Worm (Caenorhabditis elegans) whole organism, young adult: Measurements from ENCODE around the gene Y81B9A.2.

Experiments
- B0336.3 ChIP-seq: fragments of 200-800 bp; sonication (Bioruptor generic); IDR thresholded peaks from 2 replicates; pipeline ENCODE4 v1.3.6; 2022; ENCODE audit warnings: missing genetic modification characterization, missing compliant biosample characterization
- F23B12.7 ChIP-seq: sonication (generic microtip); optimal IDR thresholded peaks from 2 replicates; lab custom pipeline; 2017; ENCODE audit warnings: missing genetic modification characterization, mild to moderate bottlenecking, missing compliant biosample characterization, antibody characterized with exemption, moderate library complexity; ENCODE audit not compliant: insufficient read depth
- F49E8.2 ChIP-seq: sonication (generic microtip); optimal IDR thresholded peaks from 3 replicates; lab custom pipeline; 2017; ENCODE audit warnings: missing genetic modification characterization, mild to moderate bottlenecking, missing compliant biosample characterization, antibody characterized with exemption, moderate library complexity; ENCODE audit not compliant: insufficient read depth
- Y67H2A.10 ChIP-seq: fragments of 200-800 bp; sonication (Bioruptor generic); conservative IDR thresholded peaks from 2 replicates; pipeline ENCODE4 v1.3.6; 2022; ENCODE audit warnings: missing genetic modification reagents, missing genetic modification characterization, missing compliant biosample characterization
- ZK185.1 ChIP-seq: sonication (generic microtip); optimal IDR thresholded peaks from 2 replicates; lab custom pipeline; 2016; ENCODE audit warnings: mild to moderate bottlenecking, missing genetic modification characterization, missing compliant biosample characterization; ENCODE audit not compliant: poor library complexity, severe bottlenecking
- ama-1 ChIP-seq, 3 experiments: fragments of 150-350 bp in 1 of 3; sonication (generic microtip) in 2 of 3; optimal IDR thresholded peaks; 2 replicates each; lab custom pipeline; 2014 to 2018; ENCODE audit warnings: missing biosample characterization in 2 of 3, missing genetic modification characterization in 2 of 3, missing genetic modification reagents in 2 of 3
- atf-7 ChIP-seq: sonication (generic microtip); optimal IDR thresholded peaks from 2 replicates; lab custom pipeline; 2017; ENCODE audit warnings: mild to moderate bottlenecking, missing genetic modification characterization, missing compliant biosample characterization
- athp-1 ChIP-seq: sonication (generic microtip); optimal IDR thresholded peaks from 2 replicates; lab custom pipeline; 2017; ENCODE audit warnings: mild to moderate bottlenecking, missing genetic modification characterization, missing compliant biosample characterization
- attf-6 ChIP-seq: fragments of 200-800 bp; sonication (Bioruptor generic); IDR thresholded peaks from 2 replicates; pipeline ENCODE4 v1.3.6; 2022; ENCODE audit warnings: missing genetic modification reagents, missing genetic modification characterization, missing compliant biosample characterization
- bed-2 ChIP-seq: fragments of 200-800 bp; sonication (Bioruptor generic); IDR thresholded peaks from 2 replicates; pipeline ENCODE4 v1.3.6; 2022; ENCODE audit warnings: missing genetic modification reagents, missing genetic modification characterization, missing compliant biosample characterization
- cebp-1 ChIP-seq, 2 experiments: fragments of 200-800 bp in 1 of 2; sonication (Bioruptor generic) in 1 of 2; sonication (generic microtip) in 1 of 2; IDR thresholded peaks in 1 of 2; optimal IDR thresholded peaks in 1 of 2; 2 replicates each; pipeline versions ENCODE4 v1.3.6 to Lab custom; 2017 to 2022; ENCODE audit warnings: missing compliant biosample characterization in 2 of 2, missing genetic modification characterization in 2 of 2, mild to moderate bottlenecking in 1 of 2, missing genetic modification reagents in 1 of 2, moderate library complexity in 1 of 2
- ceh-100 ChIP-seq: fragments of 200-800 bp; sonication (Bioruptor generic); IDR thresholded peaks from 2 replicates; pipeline ENCODE4 v1.3.6; 2022; ENCODE audit warnings: missing genetic modification reagents, missing genetic modification characterization, missing compliant biosample characterization
- chd-7 ChIP-seq: sonication (generic microtip); optimal IDR thresholded peaks from 2 replicates; lab custom pipeline; 2016; ENCODE audit warnings: mild to moderate bottlenecking, missing genetic modification characterization, moderate library complexity, missing compliant biosample characterization
- egrh-3 ChIP-seq: fragments of 200-800 bp; sonication (Bioruptor generic); IDR thresholded peaks from 2 replicates; pipeline ENCODE4 v1.3.6; 2022; ENCODE audit warnings: missing genetic modification reagents, missing genetic modification characterization, missing compliant biosample characterization
- ekl-4 ChIP-seq: fragments of 200-800 bp; sonication (Bioruptor generic); IDR thresholded peaks from 2 replicates; pipeline ENCODE4 v1.3.6; 2022; ENCODE audit warnings: missing genetic modification reagents, missing genetic modification characterization, missing compliant biosample characterization
- gei-17 ChIP-seq: fragments of 200-800 bp; sonication (Bioruptor generic); optimal IDR thresholded peaks from 2 replicates; lab custom pipeline; 2018; ENCODE audit warnings: mild to moderate bottlenecking, missing genetic modification characterization, missing compliant biosample characterization
- let-526 ChIP-seq: fragments of 200-800 bp; sonication (Bioruptor generic); IDR thresholded peaks from 2 replicates; pipeline ENCODE4 v1.3.6; 2022; ENCODE audit warnings: missing genetic modification reagents, missing genetic modification characterization, missing compliant biosample characterization
- let-607 ChIP-seq, 2 experiments: fragments of 200-800 bp in 1 of 2; sonication (Bioruptor generic) in 1 of 2; sonication (generic microtip) in 1 of 2; optimal IDR thresholded peaks; 2 replicates each; lab custom pipeline; 2016 to 2018; ENCODE audit warnings: mild to moderate bottlenecking in 2 of 2, missing compliant biosample characterization in 2 of 2, missing genetic modification characterization in 2 of 2, moderate library complexity in 2 of 2, missing genotype in 1 of 2
- lin-26 ChIP-seq: fragments of 200-800 bp; sonication (Bioruptor generic); IDR thresholded peaks from 2 replicates; pipeline ENCODE4 v1.3.6; 2022; ENCODE audit warnings: missing genetic modification reagents, missing genetic modification characterization, missing compliant biosample characterization
- lin-40 ChIP-seq: sonication (generic microtip); optimal IDR thresholded peaks from 2 replicates; lab custom pipeline; 2016; ENCODE audit warnings: missing genetic modification characterization, mild to moderate bottlenecking, missing compliant biosample characterization, missing genotype, missing genetic modification reagents
- lir-1 ChIP-seq: fragments of 200-800 bp; sonication (Bioruptor generic); conservative IDR thresholded peaks from 2 replicates; pipeline ENCODE4 v1.3.6; 2022; ENCODE audit warnings: missing genetic modification reagents, missing genetic modification characterization, missing compliant biosample characterization
- madf-6 ChIP-seq: fragments of 200-800 bp; sonication (Bioruptor generic); IDR thresholded peaks from 2 replicates; pipeline ENCODE4 v1.3.6; 2022; ENCODE audit warnings: missing genetic modification reagents, missing genetic modification characterization, missing compliant biosample characterization
- mes-4 ChIP-seq: sonication (generic microtip); optimal IDR thresholded peaks from 2 replicates; lab custom pipeline; 2016; ENCODE audit warnings: missing genotype, missing genetic modification characterization, missing compliant biosample characterization
- nfya-2 ChIP-seq: fragments of 200-800 bp; sonication (Bioruptor generic); IDR thresholded peaks from 2 replicates; pipeline ENCODE4 v1.3.6; 2022; ENCODE audit warnings: missing genetic modification reagents, missing genetic modification characterization, missing compliant biosample characterization
- nhr-80 ChIP-seq: sonication (generic microtip); optimal IDR thresholded peaks from 2 replicates; lab custom pipeline; 2016; ENCODE audit warnings: missing genetic modification characterization, missing compliant biosample characterization
- nhr-90 ChIP-seq: sonication (generic microtip); optimal IDR thresholded peaks from 2 replicates; lab custom pipeline; 2016; ENCODE audit warnings: missing genotype, mild to moderate bottlenecking, missing genetic modification characterization, missing compliant biosample characterization
- rcor-1 ChIP-seq: fragments of 200-800 bp; sonication (Bioruptor generic); IDR thresholded peaks from 2 replicates; pipeline ENCODE4 v1.3.6; 2022; ENCODE audit warnings: missing genetic modification reagents, missing genetic modification characterization, missing compliant biosample characterization
- sdz-38 ChIP-seq: sonication (generic microtip); optimal IDR thresholded peaks from 2 replicates; lab custom pipeline; 2016; ENCODE audit warnings: missing genotype, missing genetic modification characterization, missing compliant biosample characterization
- snpc-1.3 ChIP-seq: sonication (generic microtip); optimal IDR thresholded peaks from 2 replicates; lab custom pipeline; 2017; ENCODE audit warnings: missing genetic modification characterization, mild to moderate bottlenecking, missing compliant biosample characterization, antibody characterized with exemption, moderate library complexity, missing genotype, missing genetic modification reagents; ENCODE audit not compliant: insufficient read depth
- snpc-3.4 ChIP-seq: sonication (generic microtip); optimal IDR thresholded peaks from 2 replicates; lab custom pipeline; 2017; ENCODE audit warnings: missing genetic modification characterization, mild to moderate bottlenecking, missing compliant biosample characterization, antibody characterized with exemption, moderate library complexity, missing genotype, missing genetic modification reagents
- tbp1 ChIP-seq: fragments of 200-800 bp; sonication (Bioruptor generic); optimal IDR thresholded peaks from 2 replicates; lab custom pipeline; 2018; ENCODE audit warnings: mild to moderate bottlenecking, missing genetic modification characterization, missing compliant biosample characterization
- unc-62 ChIP-seq: fragments of 150-350 bp; optimal IDR thresholded peaks from 2 replicates; lab custom pipeline; 2014; ENCODE audit warnings: missing biosample characterization, missing genetic modification reagents, missing genetic modification characterization
- ztf-18 ChIP-seq: sonication (generic microtip); optimal IDR thresholded peaks from 2 replicates; lab custom pipeline; 2016; ENCODE audit warnings: missing genotype, mild to moderate bottlenecking, missing genetic modification characterization, missing compliant biosample characterization
- ztf-22 ChIP-seq: fragments of 200-800 bp; sonication (Bioruptor generic); optimal IDR thresholded peaks from 2 replicates; lab custom pipeline; 2018; ENCODE audit warnings: mild to moderate bottlenecking, missing genetic modification characterization, moderate library complexity, missing compliant biosample characterization
- ztf-26 ChIP-seq: sonication (generic microtip); optimal IDR thresholded peaks from 2 replicates; lab custom pipeline; 2017; ENCODE audit warnings: missing genetic modification characterization, missing compliant biosample characterization
- ztf-28 ChIP-seq: fragments of 200-800 bp; sonication (Bioruptor generic); IDR thresholded peaks from 2 replicates; pipeline ENCODE4 v1.3.6; 2022; ENCODE audit warnings: missing genetic modification reagents, missing genetic modification characterization, missing compliant biosample characterization
- ztf-6 ChIP-seq: fragments of 200-800 bp; sonication (Bioruptor generic); IDR thresholded peaks from 2 replicates; pipeline ENCODE4 v1.3.6; 2022; ENCODE audit warnings: missing genetic modification reagents, missing genetic modification characterization, missing compliant biosample characterization

Gene Y81B9A.2

ce11 chrX:9206731-9207130, 22.8 kb downstream of the Y81B9A.2 start:
- TF ChIP-seq mes-4 (tag; lab: Kevin White, UChicago) (no peak), athp-1 (no peak), madf-6 (GFP tag; lab: Robert Waterston, UW) (no peak)

DNA sequence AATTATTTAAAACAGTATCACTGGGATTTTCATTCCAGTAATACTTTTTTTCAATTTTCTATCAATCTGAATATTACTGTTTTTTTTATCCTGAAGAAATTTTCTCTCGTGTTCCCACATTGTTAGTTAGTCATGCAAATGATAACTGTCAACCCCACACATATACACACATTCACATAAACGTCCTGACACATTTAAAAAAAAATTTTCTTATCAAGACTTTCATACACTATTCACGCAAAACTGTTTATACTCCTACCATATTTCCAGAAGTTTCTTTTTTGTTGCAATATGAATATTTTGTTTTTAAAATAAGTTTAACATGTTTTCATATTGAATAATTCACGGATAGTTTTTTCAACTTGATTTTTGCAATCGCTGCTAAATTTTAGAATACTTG, 24.6 kb downstream of the Y81B9A.2 start:
- TF ChIP-seq nhr-80, result peak; percentile 30
- TF ChIP-seq ceh-100 (GFP tag; lab: Robert Waterston, UW), result no peak

ce11 chrX:9208933-9209332, 25.0 kb downstream of the Y81B9A.2 start:
- TF ChIP-seq gei-17 (GFP tag; lab: Kevin White, UChicago) (no peak), ztf-6 (GFP tag; lab: Robert Waterston, UW) (no peak), ceh-100 (GFP tag; lab: Robert Waterston, UW) (no peak), bed-2 (GFP tag; lab: Robert Waterston, UW) (no peak), attf-6 (GFP tag; lab: Robert Waterston, UW) (no peak), ekl-4 (GFP tag; lab: Robert Waterston, UW) (no peak), rcor-1 (GFP tag; lab: Robert Waterston, UW) (no peak), chd-7 (tag; lab: Kevin White, UChicago) (no peak), egrh-3 (GFP tag; lab: Robert Waterston, UW) (no peak), tbp1 (GFP tag; lab: Kevin White, UChicago) (no peak), nhr-90 (tag; lab: Kevin White, UChicago) (no peak), ZK185.1 (no peak), ama-1 (optimal IDR thresholded peaks at IDR 0.05; lab: Kevin White, UChicago) (no peak), ama-1 (GFP tag; optimal IDR thresholded peaks at IDR 0.05; lab: Kevin White, UChicago) (no peak), ztf-28 (GFP tag; lab: Robert Waterston, UW) (no peak), sdz-38 (no peak)

DNA sequence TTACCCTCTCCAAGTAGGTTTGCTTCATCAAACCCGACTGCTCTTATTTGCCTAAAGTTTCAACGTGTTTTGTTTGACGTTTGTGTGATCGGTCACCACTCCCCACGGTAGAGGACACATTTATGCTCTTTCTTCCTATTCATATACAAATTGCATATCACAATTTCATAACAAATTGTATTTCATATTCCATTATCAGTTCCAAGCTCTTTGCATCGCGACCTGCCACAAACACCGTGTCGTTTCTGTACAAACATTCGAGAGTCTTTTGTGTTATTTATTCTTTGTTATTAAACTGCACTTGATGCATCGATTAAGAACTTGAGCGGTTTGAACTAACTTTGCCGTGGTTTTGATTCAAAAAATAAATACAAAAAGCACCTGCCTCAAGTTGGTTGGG, 26.1 kb downstream of the Y81B9A.2 start:
- TF ChIP-seq ztf-6 (GFP tag; lab: Robert Waterston, UW), result no peak
- TF ChIP-seq nhr-80, result peak; percentile 73
- no peak for TF ChIP-seq snpc-1.3 (tag; lab: Kevin White, UChicago)
- no peak for TF ChIP-seq nfya-2 (GFP tag; lab: Robert Waterston, UW)
- TF ChIP-seq snpc-3.4 (tag; lab: Kevin White, UChicago), result no peak
- TF ChIP-seq lir-1 (GFP tag; lab: Robert Waterston, UW), result no peak
- TF ChIP-seq, all 124 proteins: peak for 1

ce11 chrX:9212675-9213074, 28.7 kb downstream of the Y81B9A.2 start:
- TF ChIP-seq F49E8.2 (tag; lab: Kevin White, UChicago) (no peak), nhr-80 (peak; percentile 82), let-607 (tag; optimal IDR thresholded peaks at IDR 0.05; lab: Kevin White, UChicago) (peak; percentile 15 to 27)

DNA sequence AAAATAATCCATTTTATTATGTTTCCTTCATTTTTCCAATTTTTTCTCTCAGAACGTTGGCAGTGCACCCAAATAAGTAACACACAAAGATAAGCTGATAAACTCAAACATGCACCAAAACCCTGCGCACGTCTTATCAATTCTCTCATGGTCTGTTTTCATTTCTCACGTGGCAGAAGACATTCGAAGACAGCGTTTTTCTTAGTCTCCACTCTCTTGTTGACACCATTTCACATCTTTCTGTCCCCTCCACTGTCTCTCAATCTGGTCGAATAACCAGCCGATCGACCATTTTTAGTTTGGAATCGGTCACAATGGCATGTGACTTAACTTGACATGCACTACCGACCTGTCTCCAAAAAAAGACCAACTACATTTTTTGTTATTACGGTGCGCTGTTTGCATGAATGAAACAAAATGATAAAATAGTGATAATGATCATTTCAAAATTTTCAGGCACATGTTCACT, 30.0 kb downstream of the Y81B9A.2 start, which contains the start of gene C35B8.3:
C35B8.3 (plus strand) TSS at position 51 of the 469 bp plus-strand sequence.
- TF ChIP-seq nhr-90 (tag; lab: Kevin White, UChicago) (peak; percentile 36), ztf-18 (no peak), ztf-26 (peak; percentile 61), Y67H2A.10 (GFP tag; lab: Robert Waterston, UW) (no peak), lin-40 (tag; lab: Kevin White, UChicago) (peak; percentile 51), unc-62 (GFP tag; lab: Kevin White, UChicago) (peak; percentile 92), ztf-22 (peak; percentile 69), F23B12.7 (tag; lab: Kevin White, UChicago) (no peak), atf-7 (tag; lab: Kevin White, UChicago) (peak; percentile 48), cebp-1 (GFP tag; IDR thresholded peaks at IDR 0.05; lab: Robert Waterston, UW) (no peak), cebp-1 (tag; optimal IDR thresholded peaks at IDR 0.05; lab: Kevin White, UChicago) (peak; percentile 70), lin-26 (no peak), let-526 (GFP tag; lab: Robert Waterston, UW) (0 out of 2 replicates have a peak, but pooled peaks have one; percentile 28), B0336.3 (GFP tag; lab: Robert Waterston, UW) (peak; percentile 67), nhr-80 (peak; percentile 91), tbp1 (GFP tag; lab: Kevin White, UChicago) (peak; percentile 15)
